Worm (Caenorhabditis elegans): ENCODE measurements around the gene K02E7.12.

K02E7.12 gene

DNA sequence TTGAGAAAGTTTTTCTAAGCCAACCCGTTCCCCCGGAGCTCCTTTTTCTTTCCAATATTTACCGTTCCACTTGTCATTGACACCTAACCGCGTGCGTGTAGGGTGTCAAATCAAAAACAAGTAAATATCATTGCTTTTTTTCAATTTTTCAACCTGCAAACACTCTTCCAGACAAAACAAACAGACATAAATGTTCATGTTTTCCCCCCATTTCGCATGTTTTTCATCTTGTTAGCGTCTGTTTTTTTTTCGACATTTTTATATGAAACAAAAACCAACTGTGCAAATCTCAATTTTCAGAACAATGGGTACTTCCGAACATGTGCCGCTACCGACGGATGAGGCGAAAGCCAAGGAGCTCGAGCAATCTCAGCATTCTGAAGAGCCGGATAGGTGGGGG, 20.7 kb downstream of the K02E7.12 start, which contains the start of gene snf-3:
Gene snf-3 (plus strand): TSS at position 301 of the 400 bp plus-strand sequence.
- no peak for TF ChIP-seq ces-1 (GFP tag; optimal IDR thresholded peaks at IDR 0.05)
- no peak for TF ChIP-seq hlh-1 (tag; optimal IDR thresholded peaks at IDR 0.05)
- no peak for TF ChIP-seq lsy-2 (tag; optimal IDR thresholded peaks at IDR 0.05)
- TF ChIP-seq nhr-76 (tag; optimal IDR thresholded peaks at IDR 0.05): no peak
- no peak for TF ChIP-seq ceh-83 (GFP tag; optimal IDR thresholded peaks at IDR 0.05)
- no peak for TF ChIP-seq unc-120 (tag; optimal IDR thresholded peaks at IDR 0.05; ENCODE audit: poor library complexity, severe bottlenecking)
- TF ChIP-seq nhr-28 (tag; optimal IDR thresholded peaks at IDR 0.05): no peak
- no peak for TF ChIP-seq nhr-237 (tag; optimal IDR thresholded peaks at IDR 0.05)
- no peak for TF ChIP-seq mls-2 (tag; optimal IDR thresholded peaks at IDR 0.05)
- TF ChIP-seq ham-2 (GFP tag; optimal IDR thresholded peaks at IDR 0.05): no peak
- TF ChIP-seq lin-13 (tag; optimal IDR thresholded peaks at IDR 0.05): no peak
- no peak for TF ChIP-seq snpc-4 (tag; optimal IDR thresholded peaks at IDR 0.05)
- no peak for TF ChIP-seq zip-8 (tag; optimal IDR thresholded peaks at IDR 0.05)
- no peak for TF ChIP-seq ceh-43 (GFP tag; optimal IDR thresholded peaks at IDR 0.05)
- no peak for TF ChIP-seq ztf-11 (tag; optimal IDR thresholded peaks at IDR 0.05)
- TF ChIP-seq mab-5 (tag; optimal IDR thresholded peaks at IDR 0.05): no peak

DNA sequence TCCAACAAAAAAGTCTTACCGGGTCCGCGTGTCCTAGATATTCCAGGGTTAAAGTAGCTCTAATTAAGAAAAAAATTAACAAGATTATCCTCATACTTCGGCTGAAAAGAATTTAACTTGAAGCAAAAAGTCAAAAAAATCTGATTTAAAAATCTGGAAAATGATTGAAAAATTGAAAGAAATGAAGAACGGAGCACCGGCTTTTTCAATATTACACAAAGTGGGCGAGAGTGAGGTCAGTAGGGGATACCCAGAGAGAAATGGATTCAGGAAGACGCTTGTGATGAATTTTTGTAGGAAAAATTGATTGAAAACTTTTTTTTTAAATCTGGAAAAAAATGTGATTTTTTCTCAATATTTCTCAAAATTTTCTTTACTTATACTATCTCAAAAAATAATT, 29.7 kb downstream of the K02E7.12 start, which contains the start of gene pho-14:
Gene pho-14 (minus strand): TSS at position 101 of the 400 bp plus-strand sequence.
- TF ChIP-seq drap-1 (GFP tag; optimal IDR thresholded peaks at IDR 0.05) (no peak), zip-8 (tag; optimal IDR thresholded peaks at IDR 0.05) (no peak), sptf-1 (tag; optimal IDR thresholded peaks at IDR 0.05) (no peak), M03D4.4 (tag; optimal IDR thresholded peaks at IDR 0.05) (no peak), mab-5 (tag; optimal IDR thresholded peaks at IDR 0.05) (no peak), ceh-43 (GFP tag; optimal IDR thresholded peaks at IDR 0.05) (no peak), elt-1 (tag; optimal IDR thresholded peaks at IDR 0.05; ENCODE audit: borderline replicate concordance, insufficient read depth) (no peak), bed-3 (GFP tag; optimal IDR thresholded peaks at IDR 0.05) (no peak), unc-39 (tag; optimal IDR thresholded peaks at IDR 0.05) (no peak), pha-4 (tag; optimal IDR thresholded peaks at IDR 0.05) (no peak), ham-2 (GFP tag; optimal IDR thresholded peaks at IDR 0.05) (no peak), tbx-8 (GFP tag; optimal IDR thresholded peaks at IDR 0.05) (no peak), ztf-11 (tag; optimal IDR thresholded peaks at IDR 0.05) (no peak), lin-32 (GFP tag; optimal IDR thresholded peaks at IDR 0.05) (no peak), ceh-39 (tag; optimal IDR thresholded peaks at IDR 0.05) (no peak), unc-62 (GFP tag; optimal IDR thresholded peaks at IDR 0.05) (no peak), nhr-2 (tag; optimal IDR thresholded peaks at IDR 0.05) (no peak), hlh-1 (tag; optimal IDR thresholded peaks at IDR 0.05) (no peak)

DNA sequence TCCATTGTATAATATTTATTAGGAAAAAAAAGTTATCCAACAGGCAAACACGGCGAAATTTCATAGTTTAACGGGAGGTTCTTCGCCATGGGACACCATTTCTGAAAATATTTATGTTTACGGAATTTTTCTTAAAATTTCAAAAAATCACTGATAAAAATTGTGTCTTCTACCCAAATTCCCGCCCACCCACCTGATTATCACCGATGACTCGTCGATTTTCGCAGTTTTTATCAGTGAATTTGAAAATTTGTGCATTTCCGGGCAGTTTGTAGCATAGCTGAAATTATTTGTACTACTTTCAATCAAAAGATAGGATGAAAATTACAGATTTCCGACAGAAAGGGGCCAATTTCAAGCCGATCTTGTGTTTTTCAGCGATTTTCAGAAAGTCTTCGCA, 30.4 kb downstream of the K02E7.12 start:
- TF ChIP-seq ceh-39 (tag; optimal IDR thresholded peaks at IDR 0.05): no peak
- TF ChIP-seq elt-1 (tag; optimal IDR thresholded peaks at IDR 0.05; ENCODE audit: borderline replicate concordance, insufficient read depth): no peak
- TF ChIP-seq mls-2 (tag; optimal IDR thresholded peaks at IDR 0.05): no peak
- no peak for TF ChIP-seq ztf-11 (tag; optimal IDR thresholded peaks at IDR 0.05)
- TF ChIP-seq elt-3 (tag; optimal IDR thresholded peaks at IDR 0.05): no peak
- TF ChIP-seq nhr-237 (tag; optimal IDR thresholded peaks at IDR 0.05): no peak

DNA sequence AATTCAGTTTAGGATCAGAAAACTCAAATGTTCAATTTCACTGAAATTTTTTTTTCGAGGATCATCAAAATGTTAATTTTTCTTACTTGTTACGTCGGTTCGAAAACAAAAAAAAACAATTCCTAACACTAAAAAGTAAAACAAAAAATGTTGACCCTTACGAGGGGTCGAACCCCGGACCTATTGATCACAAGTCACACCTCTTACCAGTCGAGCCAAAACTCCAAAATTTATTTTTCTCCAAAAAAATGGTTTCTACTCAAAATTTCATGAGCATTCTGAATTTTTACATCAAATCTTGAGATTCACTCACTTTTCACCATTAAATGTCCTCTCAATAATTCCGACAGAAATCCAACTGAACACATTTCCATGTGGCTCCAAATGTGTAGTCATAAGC, 31.2 kb downstream of the K02E7.12 start:
- TF ChIP-seq ham-2 (GFP tag; optimal IDR thresholded peaks at IDR 0.05): no peak
- TF ChIP-seq nhr-28 (tag; optimal IDR thresholded peaks at IDR 0.05): no peak
- TF ChIP-seq mab-5 (tag; optimal IDR thresholded peaks at IDR 0.05): no peak
- no peak for TF ChIP-seq unc-120 (tag; optimal IDR thresholded peaks at IDR 0.05; ENCODE audit: poor library complexity, severe bottlenecking)
- TF ChIP-seq cnd-1 (tag; optimal IDR thresholded peaks at IDR 0.05): no peak
- TF ChIP-seq ztf-11 (tag; optimal IDR thresholded peaks at IDR 0.05): no peak
- TF ChIP-seq nhr-76 (tag; optimal IDR thresholded peaks at IDR 0.05): no peak
- no peak for TF ChIP-seq mep-1 (tag; optimal IDR thresholded peaks at IDR 0.05)
- no peak for TF ChIP-seq flh-1 (GFP tag; optimal IDR thresholded peaks at IDR 0.05)
- no peak for TF ChIP-seq pha-4 (tag; optimal IDR thresholded peaks at IDR 0.05)
- no peak for TF ChIP-seq sem-2 (GFP tag; optimal IDR thresholded peaks at IDR 0.05)
- no peak for TF ChIP-seq unc-62 (GFP tag; optimal IDR thresholded peaks at IDR 0.05)
- TF ChIP-seq ceh-43 (GFP tag; optimal IDR thresholded peaks at IDR 0.05): no peak

Data from whole organism, mixed stage, embryonic.